Worm (Caenorhabditis elegans): ENCODE results near the gene F26D10.13.

F26D10.13 gene

ce11 chrIV:17268069-17268468 is 3.5 kb upstream of the F26D10.13 start:
- no peak for TF ChIP-seq lir-3 (tag; optimal IDR thresholded peaks at IDR 0.05; ENCODE audit: poor library complexity)
- TF ChIP-seq lin-15B (tag; optimal IDR thresholded peaks at IDR 0.05) = no peak
- peak; percentile 91 for TF ChIP-seq skn-1 (tag; optimal IDR thresholded peaks at IDR 0.05)
- no peak for TF ChIP-seq xbp-1 (tag; optimal IDR thresholded peaks at IDR 0.05)
- TF ChIP-seq C04F5.9 (tag; optimal IDR thresholded peaks at IDR 0.05) = no peak
- no peak for TF ChIP-seq ceh-63 (GFP tag; optimal IDR thresholded peaks at IDR 0.05)
- no peak for TF ChIP-seq mef-2 (tag; optimal IDR thresholded peaks at IDR 0.05)
- no peak for TF ChIP-seq ceh-90 (tag; optimal IDR thresholded peaks at IDR 0.05)

- TF ChIP-seq Y116A8C.19 (tag; optimal IDR thresholded peaks at IDR 0.05; ENCODE audit: borderline replicate concordance) (no peak), lin-35 (GFP tag; optimal IDR thresholded peaks at IDR 0.05) (no peak), blmp-1 (tag; optimal IDR thresholded peaks at IDR 0.05) (no peak), ztf-11 (tag; optimal IDR thresholded peaks at IDR 0.05) (no peak), lsy-2 (tag; optimal IDR thresholded peaks at IDR 0.05) (no peak), lir-3 (tag; optimal IDR thresholded peaks at IDR 0.05; ENCODE audit: poor library complexity) (no peak), nhr-90 (tag; optimal IDR thresholded peaks at IDR 0.05; ENCODE audit: poor library complexity) (no peak), dpl-1 (GFP tag; optimal IDR thresholded peaks at IDR 0.05) (no peak), grh-1 (GFP tag; IDR thresholded peaks at IDR 0.05) (no peak), dsc-1 (tag; optimal IDR thresholded peaks at IDR 0.05) (no peak), unc-98 (GFP tag; IDR thresholded peaks at IDR 0.05) (no peak), nhr-19 (GFP tag; conservative IDR thresholded peaks at IDR 0.05) (no peak), hlh-17 (GFP tag; optimal IDR thresholded peaks at IDR 0.05; ENCODE audit: borderline replicate concordance) (no peak), egl-13 (tag; optimal IDR thresholded peaks at IDR 0.05) (no peak)
Measured at ce11 chrIV:17267304-17267891, 2.8 kb upstream of the F26D10.13 start.

DNA sequence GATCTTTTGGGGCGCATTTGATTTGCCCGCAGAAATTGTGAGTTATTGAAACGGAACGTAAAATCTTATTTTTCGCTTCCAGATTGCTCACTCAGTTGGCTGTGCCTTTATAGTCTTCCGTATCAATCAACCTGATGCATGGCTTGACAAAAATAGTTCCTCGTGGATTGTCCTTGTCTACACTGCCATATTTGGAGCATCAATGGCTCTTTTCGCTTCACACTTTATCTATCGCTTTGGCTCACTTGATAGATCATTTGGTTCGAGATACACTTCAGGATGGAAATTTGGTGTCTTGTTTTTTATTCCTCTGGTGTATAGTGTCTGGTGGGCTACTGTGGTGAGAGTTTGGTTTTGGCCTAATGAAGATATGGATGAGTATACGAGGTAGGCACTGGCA is 1.1 kb upstream of the F26D10.13 start:
- TF ChIP-seq fos-1 (tag; optimal IDR thresholded peaks at IDR 0.05) = no peak
- TF ChIP-seq C34B4.2 (tag; optimal IDR thresholded peaks at IDR 0.05) = no peak
- TF ChIP-seq lin-13 (GFP tag; optimal IDR thresholded peaks at IDR 0.05) = no peak
- TF ChIP-seq lir-3 (tag; optimal IDR thresholded peaks at IDR 0.05; ENCODE audit: poor library complexity) = no peak
- no peak for TF ChIP-seq F16B12.6 (tag; optimal IDR thresholded peaks at IDR 0.05)
- TF ChIP-seq unc-130 (tag; optimal IDR thresholded peaks at IDR 0.05) = no peak

DNA sequence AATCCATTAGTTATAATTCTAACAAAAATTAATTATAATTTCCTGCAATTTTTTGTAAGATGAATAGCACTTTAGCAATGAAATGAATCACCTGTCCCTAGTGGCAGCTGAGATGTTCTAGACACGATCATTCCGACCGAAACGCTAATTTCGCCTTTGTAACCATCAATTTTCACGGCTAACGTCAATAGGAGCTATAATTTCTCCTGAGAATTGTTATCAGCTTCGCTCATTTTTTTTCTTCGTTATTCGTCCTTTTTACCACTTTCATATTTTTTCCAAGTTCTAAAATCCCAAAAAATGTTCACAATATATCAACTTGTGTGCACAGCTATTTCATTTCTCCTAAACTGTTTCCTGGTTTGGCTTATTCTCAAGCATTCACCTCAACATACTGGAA is 665 bp upstream of the F26D10.13 start, which contains the start of gene str-187:
str-187 (plus strand) TSS at position 301 of the 400 bp plus-strand sequence.
- no peak for TF ChIP-seq efl-3 (GFP tag; optimal IDR thresholded peaks at IDR 0.05)
- TF ChIP-seq nhr-90 (tag; optimal IDR thresholded peaks at IDR 0.05; ENCODE audit: poor library complexity) = no peak
- no peak for TF ChIP-seq ztf-11 (tag; optimal IDR thresholded peaks at IDR 0.05)
- TF ChIP-seq F16B12.6 (tag; optimal IDR thresholded peaks at IDR 0.05) = no peak
- no peak for TF ChIP-seq dpl-1 (GFP tag; optimal IDR thresholded peaks at IDR 0.05)
- no peak for TF ChIP-seq ceh-90 (tag; optimal IDR thresholded peaks at IDR 0.05)
- no peak for TF ChIP-seq sup-37 (GFP tag; optimal IDR thresholded peaks at IDR 0.05)
- no peak for TF ChIP-seq vab-15 (tag; optimal IDR thresholded peaks at IDR 0.05)
- TF ChIP-seq elt-2 (tag; optimal IDR thresholded peaks at IDR 0.05) = no peak
- no peak for TF ChIP-seq nhr-20 (tag; optimal IDR thresholded peaks at IDR 0.05)
- no peak for TF ChIP-seq nhr-12 (tag; optimal IDR thresholded peaks at IDR 0.05)
- TF ChIP-seq nhr-71 (tag; optimal IDR thresholded peaks at IDR 0.05) = no peak
- no peak for TF ChIP-seq zag-1 (tag; optimal IDR thresholded peaks at IDR 0.05)
- no peak for TF ChIP-seq mab-9 (GFP tag; IDR thresholded peaks at IDR 0.05)
